Fruit fly (Drosophila melanogaster): ENCODE data around the gene CG8478.

dm6 chr3R:9812447-9812846 lies 49.0 kb downstream of the CG8478 start, which contains the start of gene CG8534:
- TF ChIP-seq eg (GFP tag; IDR thresholded peaks at IDR 0.05) (no peak), CG10669 (GFP tag; optimal IDR thresholded peaks at IDR 0.05) (no peak), Gug (GFP tag; IDR thresholded peaks at IDR 0.05) (no peak), CG15336 (GFP tag; IDR thresholded peaks at IDR 0.05) (no peak), CG8119 (GFP tag; IDR thresholded peaks at IDR 0.05) (no peak)
